Fruit fly (Drosophila melanogaster): Measurements from ENCODE around the gene mld.

dm6 chr3R:24626667-24627066 lies 41.2 kb downstream of the mld start:
- TF ChIP-seq insv (optimal IDR thresholded peaks at IDR 0.05) (no peak), h (optimal IDR thresholded peaks at IDR 0.05) (no peak), psq (optimal IDR thresholded peaks at IDR 0.05) (no peak), ttk (optimal IDR thresholded peaks at IDR 0.05) (no peak), Sin3A (optimal IDR thresholded peaks at IDR 0.05) (no peak), Myc (optimal IDR thresholded peaks at IDR 0.05) (no peak)
